Fruit fly (Drosophila melanogaster) whole organism, embryonic: Measurements from ENCODE around the gene CG32354.

ENCODE experiments used
- Atf6 ChIP-seq: fragments of 200-800 bp; sonication (Bioruptor generic); IDR thresholded peaks from 2 replicates; pipeline ENCODE4 v1.3.6; 2022; ENCODE audit warnings: missing biosample characterization, missing genetic modification characterization
- Awh ChIP-seq: fragments of 200-800 bp; sonication (Bioruptor generic); IDR thresholded peaks from 2 replicates; pipeline ENCODE4, ENCODE4 v1.3.6; 2022; ENCODE audit warnings: missing biosample characterization, missing genetic modification characterization
- C15 ChIP-seq: fragments of 200-800 bp; sonication (Bioruptor generic); IDR thresholded peaks from 3 replicates; pipeline ENCODE4 v1.3.6; 2022; ENCODE audit warnings: missing biosample characterization, missing genetic modification characterization
- CG10274 ChIP-seq: fragments of 200-800 bp; sonication (Bioruptor generic); optimal IDR thresholded peaks from 3 replicates; lab custom pipeline; 2017; ENCODE audit warnings: missing biosample characterization, mild to moderate bottlenecking, missing genetic modification characterization
- CG10654 ChIP-seq: fragments of 200-800 bp; sonication (Bioruptor generic); optimal IDR thresholded peaks from 2 replicates; lab custom pipeline; 2016; ENCODE audit warnings: missing biosample characterization, missing genetic modification characterization
- CG11456 ChIP-seq: fragments of 200-800 bp; sonication (Bioruptor generic); IDR thresholded peaks from 3 replicates; pipeline ENCODE4 v1.3.6; 2022; ENCODE audit warnings: missing biosample characterization, missing genetic modification characterization
- CG12104 ChIP-seq: fragments of 200-800 bp; sonication (Bioruptor generic); optimal IDR thresholded peaks from 3 replicates; lab custom pipeline; 2016; ENCODE audit warnings: missing biosample characterization, missing genetic modification characterization
- CG13287 ChIP-seq: fragments of 200-800 bp; sonication (Bioruptor generic); IDR thresholded peaks from 2 replicates; pipeline ENCODE4 v1.3.6; 2022; ENCODE audit warnings: missing biosample characterization, missing genetic modification characterization; ENCODE audit not compliant: partially characterized antibody
- CG13624 ChIP-seq: fragments of 200-800 bp; sonication (Bioruptor generic); optimal IDR thresholded peaks from 2 replicates; lab custom pipeline; 2016; ENCODE audit warnings: missing biosample characterization, missing genetic modification characterization
- CG14860 ChIP-seq: fragments of 200-800 bp; sonication (Bioruptor generic); IDR thresholded peaks from 3 replicates; pipeline ENCODE4 v1.3.6; 2022; ENCODE audit warnings: missing biosample characterization, missing genetic modification characterization; ENCODE audit not compliant: partially characterized antibody
- CG15514 ChIP-seq: fragments of 200-800 bp; sonication (Bioruptor generic); optimal IDR thresholded peaks from 3 replicates; lab custom pipeline; 2017; ENCODE audit warnings: missing biosample characterization, missing genetic modification characterization, mild to moderate bottlenecking, moderate library complexity, missing genetic modification reagents
- CG1647 ChIP-seq: fragments of 200-800 bp; sonication (Bioruptor generic); optimal IDR thresholded peaks from 3 replicates; lab custom pipeline; 2016; ENCODE audit warnings: missing biosample characterization, missing genetic modification characterization
- CG16815 ChIP-seq: fragments of 200-800 bp; sonication (Bioruptor generic); optimal IDR thresholded peaks from 3 replicates; lab custom pipeline; 2017; ENCODE audit warnings: missing biosample characterization, mild to moderate bottlenecking, missing genetic modification characterization
- CG30431 ChIP-seq: fragments of 200-800 bp; sonication (Bioruptor generic); optimal IDR thresholded peaks from 2 replicates; lab custom pipeline; 2017; ENCODE audit warnings: missing biosample characterization, missing genetic modification characterization
- CG34224 ChIP-seq: fragments of 200-800 bp; sonication (Bioruptor generic); IDR thresholded peaks from 3 replicates; pipeline ENCODE4 v1.3.6; 2022; ENCODE audit warnings: missing biosample characterization, missing genetic modification characterization; ENCODE audit not compliant: partially characterized antibody
- CG3847 ChIP-seq: fragments of 200-800 bp; sonication (Bioruptor generic); IDR thresholded peaks from 2 replicates; pipeline ENCODE4 v1.3.6; 2022; ENCODE audit warnings: missing biosample characterization, missing genetic modification characterization
- CG43689 ChIP-seq: fragments of 200-800 bp; sonication (Bioruptor generic); IDR thresholded peaks from 2 replicates; pipeline ENCODE4 v1.3.6; 2022; ENCODE audit warnings: missing biosample characterization, missing genetic modification characterization
- CG5245 ChIP-seq: fragments of 200-800 bp; sonication (Bioruptor generic); optimal IDR thresholded peaks from 3 replicates; lab custom pipeline; 2016; ENCODE audit warnings: missing biosample characterization, missing genetic modification characterization
- CG8944 ChIP-seq: fragments of 200-800 bp; sonication (Bioruptor generic); optimal IDR thresholded peaks from 3 replicates; lab custom pipeline; 2016; ENCODE audit warnings: missing biosample characterization, missing genetic modification characterization
- Camta ChIP-seq: fragments of 200-800 bp; sonication (Bioruptor generic); optimal IDR thresholded peaks from 2 replicates; lab custom pipeline; 2016; ENCODE audit warnings: missing biosample characterization, missing genetic modification characterization
- Dip3 ChIP-seq: fragments of 200-800 bp; sonication (Bioruptor generic); optimal IDR thresholded peaks from 3 replicates; lab custom pipeline; 2016; ENCODE audit warnings: missing biosample characterization, missing genetic modification characterization
- Elba2 ChIP-seq: fragments of 200-800 bp; sonication (Bioruptor generic); optimal IDR thresholded peaks from 3 replicates; lab custom pipeline; 2016; ENCODE audit warnings: missing biosample characterization, missing genetic modification characterization
- Ets97D ChIP-seq: fragments of 200-800 bp; sonication (Bioruptor generic); optimal IDR thresholded peaks from 3 replicates; lab custom pipeline; 2016; ENCODE audit warnings: missing biosample characterization, missing genetic modification characterization
- MTF-1 ChIP-seq: fragments of 200-800 bp; sonication (Bioruptor generic); optimal IDR thresholded peaks from 2 replicates; lab custom pipeline; 2018; ENCODE audit warnings: missing biosample characterization, mild to moderate bottlenecking, missing genetic modification characterization, borderline replicate concordance
- Meics ChIP-seq: fragments of 200-800 bp; sonication (Bioruptor generic); optimal IDR thresholded peaks from 2 replicates; lab custom pipeline; 2017; ENCODE audit warnings: missing biosample characterization, mild to moderate bottlenecking, missing genetic modification characterization
- NC2α ChIP-seq: fragments of 200-800 bp; sonication (Bioruptor generic); optimal IDR thresholded peaks from 2 replicates; lab custom pipeline; 2016; ENCODE audit warnings: missing biosample characterization, missing genetic modification characterization
- NC2β ChIP-seq: fragments of 200-800 bp; sonication (Bioruptor generic); optimal IDR thresholded peaks from 2 replicates; lab custom pipeline; 2016; ENCODE audit warnings: missing biosample characterization, missing genetic modification characterization
- NFAT ChIP-seq: fragments of 200-800 bp; sonication (Bioruptor generic); IDR thresholded peaks from 2 replicates; pipeline ENCODE4 v1.3.6; 2022; ENCODE audit warnings: missing biosample characterization, missing genetic modification characterization
- Opbp ChIP-seq: fragments of 200-800 bp; sonication (Bioruptor generic); IDR thresholded peaks from 3 replicates; pipeline ENCODE4 v1.3.6; 2022; ENCODE audit warnings: missing biosample characterization, missing genetic modification characterization; ENCODE audit not compliant: partially characterized antibody
- Ptx1 ChIP-seq: fragments of 200-800 bp; sonication (Bioruptor generic); IDR thresholded peaks from 2 replicates; pipeline ENCODE4 v1.3.6; 2022; ENCODE audit warnings: missing biosample characterization, missing genetic modification characterization
- Spps ChIP-seq: fragments of 200-800 bp; sonication (Bioruptor generic); optimal IDR thresholded peaks from 2 replicates; lab custom pipeline; 2018; ENCODE audit warnings: missing biosample characterization, mild to moderate bottlenecking, missing genetic modification characterization
- aop ChIP-seq: fragments of 200-800 bp; sonication (Bioruptor generic); IDR thresholded peaks from 2 replicates; pipeline ENCODE4 v1.3.6; 2022; ENCODE audit warnings: missing biosample characterization, missing genetic modification characterization
- br ChIP-seq: fragments of >200 bp; optimal IDR thresholded peaks from 2 replicates; lab custom pipeline; 2017
- btn ChIP-seq: fragments of 200-800 bp; sonication (Bioruptor generic); optimal IDR thresholded peaks from 2 replicates; lab custom pipeline; 2016; ENCODE audit warnings: missing biosample characterization, missing genetic modification characterization
- crc ChIP-seq: fragments of 200-800 bp; sonication (Bioruptor generic); optimal IDR thresholded peaks from 2 replicates; lab custom pipeline; 2016; ENCODE audit warnings: missing biosample characterization, missing genetic modification characterization
- fru ChIP-seq: fragments of >200 bp; optimal IDR thresholded peaks from 2 replicates; lab custom pipeline; 2017
- gcm ChIP-seq: fragments of 200-800 bp; sonication (Bioruptor generic); optimal IDR thresholded peaks from 2 replicates; lab custom pipeline; 2019; ENCODE audit warnings: missing biosample characterization, mild to moderate bottlenecking, missing genetic modification characterization, moderate library complexity
- gcm2 ChIP-seq: fragments of 200-800 bp; sonication (Bioruptor generic); optimal IDR thresholded peaks from 2 replicates; lab custom pipeline; 2016; ENCODE audit warnings: missing biosample characterization, missing genetic modification characterization
- gsb ChIP-seq: fragments of 200-800 bp; sonication (Bioruptor generic); IDR thresholded peaks from 2 replicates; pipeline ENCODE4 v1.3.6; 2022; ENCODE audit warnings: missing biosample characterization, missing genetic modification characterization
- hb ChIP-seq: fragments of 200-800 bp; sonication (Bioruptor generic); IDR thresholded peaks from 3 replicates; pipeline ENCODE4 v1.3.6; 2022; ENCODE audit warnings: missing biosample characterization, missing genetic modification characterization; ENCODE audit not compliant: partially characterized antibody
- insv ChIP-seq, 2 experiments: fragments of 200-800 bp; sonication (Bioruptor generic); optimal IDR thresholded peaks; 3 replicates each; lab custom pipeline; 2016 to 2018; ENCODE audit warnings: missing biosample characterization in 2 of 2, missing genetic modification characterization in 2 of 2
- kay ChIP-seq: fragments of 200-800 bp; sonication (Bioruptor generic); optimal IDR thresholded peaks from 2 replicates; lab custom pipeline; 2016; ENCODE audit warnings: missing biosample characterization, missing genetic modification characterization
- klu ChIP-seq: fragments of 200-800 bp; sonication (Bioruptor generic); IDR thresholded peaks from 2 replicates; pipeline ENCODE4 v1.3.6; 2022; ENCODE audit warnings: missing biosample characterization, missing genetic modification characterization
- maf-S ChIP-seq: fragments of 200-800 bp; sonication (Bioruptor generic); optimal IDR thresholded peaks from 2 replicates; lab custom pipeline; 2016; ENCODE audit warnings: missing biosample characterization, missing genetic modification characterization
- pfk ChIP-seq: fragments of 200-800 bp; sonication (Bioruptor generic); optimal IDR thresholded peaks from 2 replicates; lab custom pipeline; 2018; ENCODE audit warnings: missing biosample characterization, mild to moderate bottlenecking, missing genetic modification characterization, moderate library complexity
- pita ChIP-seq: fragments of 200-800 bp; sonication (Bioruptor generic); optimal IDR thresholded peaks from 2 replicates; lab custom pipeline; 2017; ENCODE audit warnings: missing biosample characterization, mild to moderate bottlenecking, missing genetic modification characterization
- pros ChIP-seq: fragments of 200-800 bp; sonication (Bioruptor generic); optimal IDR thresholded peaks from 3 replicates; lab custom pipeline; 2019; ENCODE audit warnings: missing biosample characterization, mild to moderate bottlenecking, missing genetic modification characterization, moderate library complexity
- sens-2 ChIP-seq: fragments of 200-800 bp; sonication (Bioruptor generic); IDR thresholded peaks from 2 replicates; pipeline ENCODE4 v1.3.6; 2022; ENCODE audit warnings: missing biosample characterization, missing genetic modification characterization
- slbo ChIP-seq: fragments of 200-800 bp; sonication (Bioruptor generic); IDR thresholded peaks from 2 replicates; pipeline ENCODE4 v1.3.6; 2022; ENCODE audit warnings: missing biosample characterization, missing genetic modification characterization
- tgo ChIP-seq: fragments of 200-800 bp; sonication (Bioruptor generic); IDR thresholded peaks from 3 replicates; pipeline ENCODE4 v1.3.6; 2022; ENCODE audit warnings: missing biosample characterization, missing genetic modification characterization
- trem ChIP-seq: fragments of 200-800 bp; optimal IDR thresholded peaks from 3 replicates; lab custom pipeline; 2019; ENCODE audit warnings: missing biosample characterization, mild to moderate bottlenecking, missing genetic modification characterization, moderate library complexity
- yki ChIP-seq: fragments of >200 bp; optimal IDR thresholded peaks from 3 replicates; lab custom pipeline; 2018

Gene CG32354

DNA sequence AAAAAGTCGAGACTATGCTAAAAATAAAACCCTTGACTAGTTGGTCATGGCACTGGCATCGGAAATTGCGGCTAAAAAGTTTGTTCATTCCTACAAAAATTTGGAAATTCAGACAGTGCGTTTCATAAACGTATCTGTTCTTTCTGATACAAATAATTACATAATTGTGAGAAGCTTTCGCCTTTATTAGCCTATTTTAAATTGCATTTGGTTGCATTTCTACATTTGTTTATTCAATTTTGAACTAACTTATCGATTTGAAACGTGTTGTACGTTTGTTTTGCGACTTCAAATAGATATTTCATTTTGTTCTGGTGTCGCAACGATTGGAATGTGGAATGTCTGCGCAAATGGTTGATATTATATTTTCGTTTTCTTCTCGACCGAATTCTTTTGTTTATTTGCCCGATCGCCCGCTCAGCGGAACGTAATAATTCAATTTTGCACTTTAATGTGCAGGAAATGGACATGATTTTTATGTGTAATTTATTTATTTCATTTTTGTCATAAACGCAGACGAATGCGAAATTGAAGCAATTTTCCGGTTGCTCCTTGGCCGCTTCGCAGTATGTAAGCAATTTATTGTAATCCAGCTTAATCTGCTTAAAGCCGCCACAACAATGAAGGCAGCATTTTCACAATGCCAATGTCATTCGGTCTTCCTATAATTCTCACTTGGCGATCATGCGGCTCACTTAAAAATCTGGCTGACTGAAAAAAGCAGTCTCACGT is 24.2 kb upstream of the CG32354 start (continued):
- TF ChIP-seq gsb (GFP tag; lab: Robert Waterston, UW) (no peak), gcm (GFP tag; lab: Kevin White, UChicago) (no peak), pita (GFP tag; lab: Kevin White, UChicago) (no peak), CG3847 (peak; percentile 49; the same call in 1 of the 2 replicates), NC2α (no peak), yki (lab: Kevin White, UChicago) (no peak), insv (GFP tag; optimal IDR thresholded peaks at IDR 0.05; lab: Kevin White, UChicago) (no peak), gcm2 (GFP tag; lab: Kevin White, UChicago) (no peak), br (no peak), Atf6 (GFP tag; lab: Robert Waterston, UW) (peak; percentile 65), Dip3 (GFP tag; lab: Kevin White, UChicago) (peak; percentile 47), Camta (peak; percentile 34), crc (peak; percentile 55), hb (no peak), Ptx1 (0 out of 2 replicates have a peak, but pooled peaks have one; percentile 11), pros (GFP tag; lab: Kevin White, UChicago) (no peak), Spps (no peak), Awh (GFP tag; lab: Robert Waterston, UW) (no peak), Elba2 (GFP tag; lab: Kevin White, UChicago) (no peak), CG14860 (no peak), NFAT (GFP tag; lab: Robert Waterston, UW) (peak; percentile 65), C15 (GFP tag; lab: Robert Waterston, UW) (peak; percentile 41; the same call in 1 of the 3 replicates), trem (tag; lab: Kevin White, UChicago) (no peak), CG11456 (GFP tag; lab: Robert Waterston, UW) (no peak), CG30431 (GFP tag; lab: Kevin White, UChicago) (no peak), btn (GFP tag; lab: Kevin White, UChicago) (no peak), tgo (no peak; the same call in 2 of the 3 replicates), Opbp (GFP tag; lab: Robert Waterston, UW) (no peak), fru (lab: Kevin White, UChicago) (no peak), CG10654 (GFP tag; lab: Kevin White, UChicago) (no peak), maf-S (GFP tag; lab: Kevin White, UChicago) (peak; percentile 20), Ets97D (GFP tag; lab: Kevin White, UChicago) (peak; percentile 13), NC2β (GFP tag; lab: Kevin White, UChicago) (no peak), CG8944 (GFP tag; lab: Kevin White, UChicago) (peak; percentile 25), CG43689 (GFP tag; lab: Robert Waterston, UW) (no peak), aop (GFP tag; lab: Robert Waterston, UW) (no peak), CG34224 (no peak), CG5245 (no peak), slbo (GFP tag; lab: Robert Waterston, UW) (peak; percentile 76), CG12104 (no peak), CG15514 (GFP tag; lab: Kevin White, UChicago) (peak; percentile 29), CG1647 (GFP tag; lab: Kevin White, UChicago) (peak; percentile 2), Meics (GFP tag; lab: Kevin White, UChicago) (peak; percentile 61), MTF-1 (GFP tag; lab: Kevin White, UChicago) (no peak), klu (GFP tag; lab: Robert Waterston, UW) (no peak; the same call in 1 of the 2 replicates), CG13624 (peak; percentile 63), pfk (GFP tag; lab: Kevin White, UChicago) (no peak), CG16815 (no peak), sens-2 (GFP tag; lab: Robert Waterston, UW) (no peak), kay (GFP tag; lab: Kevin White, UChicago) (no peak), CG10274 (GFP tag; lab: Kevin White, UChicago) (no peak), CG13287 (GFP tag; lab: Robert Waterston, UW) (no peak)
